Fruit fly (Drosophila melanogaster): ENCODE results near the gene Smyd4-2.
A peak's percentile ranks its signal among the peaks of the same experiment; 100 is the strongest.

Gene Smyd4-2

dm6 chr3L:12434432-12434831, 32.7 kb upstream of the Smyd4-2 start:
- TF ChIP-seq Jra (GFP tag; optimal IDR thresholded peaks at IDR 0.05) = no peak
- TF ChIP-seq woc (GFP tag; optimal IDR thresholded peaks at IDR 0.05) = no peak
- TF ChIP-seq Abd-B (GFP tag; optimal IDR thresholded peaks at IDR 0.05) = no peak
- TF ChIP-seq fru (GFP tag; optimal IDR thresholded peaks at IDR 0.05) = no peak
- TF ChIP-seq Hnf4 (GFP tag; optimal IDR thresholded peaks at IDR 0.05) = no peak
- peak; percentile 37 for TF ChIP-seq Hr83 (GFP tag; optimal IDR thresholded peaks at IDR 0.05; ENCODE audit: poor library complexity, severe bottlenecking)
- peak; percentile 75 for TF ChIP-seq Vsx2 (GFP tag; optimal IDR thresholded peaks at IDR 0.05; ENCODE audit: partially characterized antibody)
- peak; percentile 38 for TF ChIP-seq Dif (GFP tag; optimal IDR thresholded peaks at IDR 0.05; ENCODE audit: partially characterized antibody)
- no peak for TF ChIP-seq psq (GFP tag; optimal IDR thresholded peaks at IDR 0.05)
- no peak for TF ChIP-seq br (GFP tag; optimal IDR thresholded peaks at IDR 0.05)
- TF ChIP-seq h (GFP tag; optimal IDR thresholded peaks at IDR 0.05) = no peak
- TF ChIP-seq dmrt93B (GFP tag; optimal IDR thresholded peaks at IDR 0.05) = no peak
- no peak for TF ChIP-seq HLH106 (tag; optimal IDR thresholded peaks at IDR 0.05)
- TF ChIP-seq Dfd (GFP tag; optimal IDR thresholded peaks at IDR 0.05) = no peak
- TF ChIP-seq usp (GFP tag; optimal IDR thresholded peaks at IDR 0.05) = no peak
- no peak for TF ChIP-seq CG9705 (GFP tag; optimal IDR thresholded peaks at IDR 0.05)
- peak in 1 of 2 experiments; percentile 34 for TF ChIP-seq dl (GFP tag; optimal IDR thresholded peaks at IDR 0.05; ENCODE audit: insufficient read depth in 1 of 2, partially characterized antibody in 2 of 2)
- no peak for TF ChIP-seq Myc (optimal IDR thresholded peaks at IDR 0.05)
- TF ChIP-seq Rel (GFP tag; optimal IDR thresholded peaks at IDR 0.05) = no peak
- TF ChIP-seq Rel (tag; optimal IDR thresholded peaks at IDR 0.05) = no peak
- no peak for TF ChIP-seq Hr78 (GFP tag; optimal IDR thresholded peaks at IDR 0.05)

dm6 chr3L:12433710-12434109, 32.0 kb upstream of the Smyd4-2 start:
- TF ChIP-seq rgr (GFP tag; optimal IDR thresholded peaks at IDR 0.05) (no peak), Sp1 (GFP tag; optimal IDR thresholded peaks at IDR 0.05) (no peak), br (GFP tag; optimal IDR thresholded peaks at IDR 0.05) (no peak), Vsx2 (GFP tag; optimal IDR thresholded peaks at IDR 0.05; ENCODE audit: partially characterized antibody) (peak; percentile 46), pan (optimal IDR thresholded peaks at IDR 0.05) (no peak), sv (GFP tag; optimal IDR thresholded peaks at IDR 0.05) (no peak)

DNA sequence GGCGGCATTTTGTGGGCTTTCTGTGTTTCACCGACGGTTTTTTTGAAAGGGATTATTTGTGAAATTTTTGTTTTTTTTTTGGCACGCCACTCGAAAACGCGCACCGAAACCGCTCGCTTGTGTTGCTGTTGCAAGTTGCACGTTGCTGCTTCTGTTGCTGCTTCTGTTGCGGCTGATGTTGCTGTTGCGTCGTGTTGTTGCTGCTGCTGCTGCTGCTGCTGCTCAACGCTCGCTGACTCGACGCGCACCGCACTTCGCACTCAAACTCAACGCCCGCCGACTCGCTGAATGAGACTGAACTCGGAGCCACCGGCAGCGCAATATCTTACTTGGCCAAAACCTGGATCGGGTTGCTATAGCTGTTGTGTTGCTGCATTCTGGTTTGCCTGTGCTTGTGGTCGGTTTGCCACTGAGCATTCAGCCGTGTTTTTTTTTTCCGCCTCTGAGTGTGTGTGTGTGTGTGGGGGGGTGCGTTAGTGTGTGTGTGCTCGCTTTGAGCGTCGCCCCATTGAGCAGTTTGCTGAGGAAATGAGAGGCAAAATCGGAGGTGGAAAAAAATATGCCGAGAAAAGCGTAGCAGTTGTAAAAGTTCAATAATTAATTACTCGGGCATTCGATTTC, 30.8 kb upstream of the Smyd4-2 start, which contains the start of gene toe:
toe (minus strand) TSS at position 277 of the 621 bp plus-strand sequence.
- TF ChIP-seq Dfd (GFP tag; optimal IDR thresholded peaks at IDR 0.05) = peak; percentile 93
- no peak for TF ChIP-seq pan (optimal IDR thresholded peaks at IDR 0.05)
- TF ChIP-seq sv (GFP tag; optimal IDR thresholded peaks at IDR 0.05) = no peak
- no peak for TF ChIP-seq usp (GFP tag; optimal IDR thresholded peaks at IDR 0.05)
- TF ChIP-seq dl (GFP tag; optimal IDR thresholded peaks at IDR 0.05; ENCODE audit: insufficient read depth in 1 of 2, partially characterized antibody in 2 of 2) = no peak

dm6 chr3L:12420437-12420836, 18.7 kb upstream of the Smyd4-2 start:
- TF ChIP-seq pan (optimal IDR thresholded peaks at IDR 0.05) (no peak), dl (GFP tag; optimal IDR thresholded peaks at IDR 0.05; ENCODE audit: insufficient read depth in 1 of 2, partially characterized antibody in 2 of 2) (no peak), Sp1 (GFP tag; optimal IDR thresholded peaks at IDR 0.05) (peak; percentile 29), dmrt93B (GFP tag; optimal IDR thresholded peaks at IDR 0.05) (peak; percentile 32), Vsx2 (GFP tag; optimal IDR thresholded peaks at IDR 0.05; ENCODE audit: partially characterized antibody) (no peak), br (GFP tag; optimal IDR thresholded peaks at IDR 0.05) (peak; percentile 37), CG32264 (GFP tag; optimal IDR thresholded peaks at IDR 0.05) (no peak), Dif (GFP tag; optimal IDR thresholded peaks at IDR 0.05; ENCODE audit: partially characterized antibody) (no peak), fru (GFP tag; optimal IDR thresholded peaks at IDR 0.05) (peak; percentile 61), rgr (GFP tag; optimal IDR thresholded peaks at IDR 0.05) (peak; percentile 1), OdsH (GFP tag; optimal IDR thresholded peaks at IDR 0.05) (no peak), lola (GFP tag; optimal IDR thresholded peaks at IDR 0.05) (no peak), foxo (GFP tag; optimal IDR thresholded peaks at IDR 0.05) (peak in 1 of 2 experiments; percentile 60), N (GFP tag; optimal IDR thresholded peaks at IDR 0.05) (no peak), psq (GFP tag; optimal IDR thresholded peaks at IDR 0.05) (no peak), dsf (GFP tag; optimal IDR thresholded peaks at IDR 0.05; ENCODE audit: borderline replicate concordance) (no peak), Myc (optimal IDR thresholded peaks at IDR 0.05) (no peak), sv (GFP tag; optimal IDR thresholded peaks at IDR 0.05) (no peak), jim (GFP tag; optimal IDR thresholded peaks at IDR 0.05) (no peak), CG9705 (GFP tag; optimal IDR thresholded peaks at IDR 0.05) (peak; percentile 29), woc (GFP tag; optimal IDR thresholded peaks at IDR 0.05) (peak; percentile 49), Hnf4 (GFP tag; optimal IDR thresholded peaks at IDR 0.05) (no peak), Jra (GFP tag; optimal IDR thresholded peaks at IDR 0.05) (no peak), Hr83 (GFP tag; optimal IDR thresholded peaks at IDR 0.05; ENCODE audit: poor library complexity, severe bottlenecking) (no peak), h (GFP tag; optimal IDR thresholded peaks at IDR 0.05) (peak; percentile 32), Abd-B (GFP tag; optimal IDR thresholded peaks at IDR 0.05) (no peak), sage (GFP tag; optimal IDR thresholded peaks at IDR 0.05) (no peak), HLH106 (tag; optimal IDR thresholded peaks at IDR 0.05) (peak; percentile 39), ey (GFP tag; optimal IDR thresholded peaks at IDR 0.05) (peak; percentile 18), Rel (GFP tag; optimal IDR thresholded peaks at IDR 0.05) (no peak), Rel (tag; optimal IDR thresholded peaks at IDR 0.05) (no peak), brk (GFP tag; optimal IDR thresholded peaks at IDR 0.05) (no peak)
